Fruit fly (Drosophila melanogaster) whole organism, embryonic: ENCODE data around the gene CG11999.

ENCODE experiments used
- CG10543 ChIP-seq: fragments of 200-800 bp; sonication (Bioruptor generic); optimal IDR thresholded peaks from 3 replicates; lab custom pipeline; 2017; ENCODE audit warnings: missing biosample characterization, mild to moderate bottlenecking, missing genetic modification characterization, moderate library complexity
- CG11247 ChIP-seq: fragments of 200-800 bp; sonication (Bioruptor generic); IDR thresholded peaks from 2 replicates; pipeline ENCODE4 v1.3.6; 2022; ENCODE audit warnings: missing biosample characterization, missing genetic modification characterization
- CG11696 ChIP-seq: fragments of 200-800 bp; sonication (Bioruptor generic); IDR thresholded peaks from 2 replicates; pipeline ENCODE4 v1.3.6; 2022; ENCODE audit warnings: missing biosample characterization, missing genetic modification characterization
- CG14667 ChIP-seq: fragments of 200-800 bp; sonication (Bioruptor generic); IDR thresholded peaks from 2 replicates; pipeline ENCODE4 v1.3.6; 2022; ENCODE audit warnings: missing biosample characterization, missing genetic modification characterization
- CG15011 ChIP-seq: fragments of 200-800 bp; sonication (Bioruptor generic); optimal IDR thresholded peaks from 3 replicates; lab custom pipeline; 2018; ENCODE audit warnings: missing biosample characterization, mild to moderate bottlenecking, missing genetic modification characterization
- CG17568 ChIP-seq: fragments of 200-800 bp; sonication (Bioruptor generic); optimal IDR thresholded peaks from 2 replicates; lab custom pipeline; 2018; ENCODE audit warnings: missing biosample characterization, mild to moderate bottlenecking, missing genetic modification characterization, moderate library complexity
- CG17802 ChIP-seq: fragments of 200-800 bp; sonication (Bioruptor generic); optimal IDR thresholded peaks from 2 replicates; lab custom pipeline; 2018; ENCODE audit warnings: missing biosample characterization, mild to moderate bottlenecking, missing genetic modification characterization, moderate library complexity
- CG18764 ChIP-seq: fragments of 200-800 bp; sonication (Bioruptor generic); optimal IDR thresholded peaks from 3 replicates; lab custom pipeline; 2016; ENCODE audit warnings: missing biosample characterization, missing genetic modification characterization
- CG30020 ChIP-seq: fragments of 200-800 bp; optimal IDR thresholded peaks from 2 replicates; lab custom pipeline; 2019; ENCODE audit warnings: missing biosample characterization, mild to moderate bottlenecking, missing genetic modification characterization, moderate library complexity
- CG31441 ChIP-seq: fragments of 200-800 bp; sonication (Bioruptor generic); IDR thresholded peaks from 2 replicates; pipeline ENCODE4 v1.3.6; 2022; ENCODE audit warnings: missing biosample characterization, missing genetic modification characterization
- CG32772 ChIP-seq: fragments of 200-800 bp; sonication (Bioruptor generic); IDR thresholded peaks from 2 replicates; pipeline ENCODE4 v1.3.6; 2022; ENCODE audit warnings: missing biosample characterization, missing genetic modification characterization
- CG34422 ChIP-seq: fragments of 200-800 bp; sonication (Bioruptor generic); IDR thresholded peaks from 3 replicates; pipeline ENCODE4 v1.3.6; 2022; ENCODE audit warnings: missing biosample characterization, missing genetic modification characterization
- CG6254 ChIP-seq: fragments of 200-800 bp; sonication (Bioruptor generic); optimal IDR thresholded peaks from 3 replicates; lab custom pipeline; 2017; ENCODE audit warnings: mild to moderate bottlenecking, missing biosample characterization, missing genetic modification reagents, missing genetic modification characterization
- CrebB ChIP-seq: fragments of 200-800 bp; sonication (Bioruptor generic); optimal IDR thresholded peaks from 3 replicates; lab custom pipeline; 2018; ENCODE audit warnings: missing biosample characterization, mild to moderate bottlenecking, missing genetic modification characterization
- Dip3 ChIP-seq: fragments of 200-800 bp; sonication (Bioruptor generic); optimal IDR thresholded peaks from 3 replicates; lab custom pipeline; 2016; ENCODE audit warnings: missing biosample characterization, missing genetic modification characterization
- Ets65A ChIP-seq: fragments of 200-800 bp; sonication (Bioruptor generic); peaks from one replicate; lab custom pipeline; 2016; ENCODE audit warnings: missing biosample characterization, missing genetic modification characterization
- GATAe ChIP-seq: fragments of 200-800 bp; sonication (Bioruptor generic); conservative IDR thresholded peaks from 2 replicates; pipeline ENCODE4 v1.3.6; 2022; ENCODE audit warnings: missing biosample characterization, missing genetic modification characterization
- HLH3B ChIP-seq: fragments of 200-800 bp; sonication (Bioruptor generic); IDR thresholded peaks from 2 replicates; pipeline ENCODE4 v1.3.6; 2022; ENCODE audit warnings: missing biosample characterization, missing genetic modification characterization
- Hand ChIP-seq: fragments of 200-800 bp; sonication (Bioruptor generic); optimal IDR thresholded peaks from 2 replicates; lab custom pipeline; 2017; ENCODE audit warnings: mild to moderate bottlenecking, missing biosample characterization, missing genetic modification reagents, missing genetic modification characterization
- HmgZ ChIP-seq: fragments of 200-800 bp; sonication (Bioruptor generic); optimal IDR thresholded peaks from 2 replicates; lab custom pipeline; 2018; ENCODE audit warnings: missing biosample characterization, mild to moderate bottlenecking, missing genetic modification characterization
- Hsf ChIP-seq: fragments of 200-800 bp; sonication (Bioruptor generic); optimal IDR thresholded peaks from 3 replicates; lab custom pipeline; 2016; ENCODE audit warnings: missing biosample characterization, missing genetic modification characterization
- Kr ChIP-seq: fragments of 200-800 bp; sonication (Bioruptor generic); optimal IDR thresholded peaks from 2 replicates; lab custom pipeline; 2017; ENCODE audit warnings: missing biosample characterization, mild to moderate bottlenecking, missing genetic modification characterization
- Lpt ChIP-seq: fragments of >200 bp; optimal IDR thresholded peaks from 2 replicates; lab custom pipeline; 2018; ENCODE audit warnings: missing biosample characterization, missing genetic modification characterization
- NC2β ChIP-seq: fragments of 200-800 bp; sonication (Bioruptor generic); optimal IDR thresholded peaks from 2 replicates; lab custom pipeline; 2016; ENCODE audit warnings: missing biosample characterization, missing genetic modification characterization
- Opbp ChIP-seq: fragments of 200-800 bp; sonication (Bioruptor generic); IDR thresholded peaks from 3 replicates; pipeline ENCODE4 v1.3.6; 2022; ENCODE audit warnings: missing biosample characterization, missing genetic modification characterization; ENCODE audit not compliant: partially characterized antibody
- Poxn ChIP-seq: fragments of 200-800 bp; sonication (Bioruptor generic); IDR thresholded peaks from 2 replicates; pipeline ENCODE4 v1.3.6; 2022; ENCODE audit warnings: missing biosample characterization, missing genetic modification characterization
- Sry-β ChIP-seq: fragments of 200-800 bp; sonication (Bioruptor generic); optimal IDR thresholded peaks from 2 replicates; lab custom pipeline; 2018; ENCODE audit warnings: missing biosample characterization, mild to moderate bottlenecking, missing genetic modification characterization, moderate library complexity
- Xbp1 ChIP-seq: fragments of 200-800 bp; sonication (Bioruptor generic); optimal IDR thresholded peaks from 3 replicates; lab custom pipeline; 2016; ENCODE audit warnings: missing biosample characterization, mild to moderate bottlenecking, missing genetic modification characterization
- ac ChIP-seq: fragments of 200-800 bp; sonication (Bioruptor generic); optimal IDR thresholded peaks from 3 replicates; lab custom pipeline; 2017; ENCODE audit warnings: missing biosample characterization, mild to moderate bottlenecking, missing genetic modification characterization
- crc ChIP-seq: fragments of 200-800 bp; sonication (Bioruptor generic); optimal IDR thresholded peaks from 2 replicates; lab custom pipeline; 2016; ENCODE audit warnings: missing biosample characterization, missing genetic modification characterization
- dan ChIP-seq: fragments of 200-800 bp; sonication (Bioruptor generic); IDR thresholded peaks from 2 replicates; pipeline ENCODE4 v1.3.6; 2022; ENCODE audit warnings: missing biosample characterization, missing genetic modification characterization
- dmrt99B ChIP-seq: fragments of 200-800 bp; sonication (Bioruptor generic); optimal IDR thresholded peaks from 2 replicates; lab custom pipeline; 2018; ENCODE audit warnings: missing biosample characterization, mild to moderate bottlenecking, missing genetic modification characterization, moderate library complexity
- grau ChIP-seq: fragments of 200-800 bp; optimal IDR thresholded peaks from 3 replicates; lab custom pipeline; 2019; ENCODE audit warnings: missing biosample characterization, mild to moderate bottlenecking, missing genetic modification characterization, moderate library complexity
- gsb ChIP-seq: fragments of 200-800 bp; sonication (Bioruptor generic); IDR thresholded peaks from 2 replicates; pipeline ENCODE4 v1.3.6; 2022; ENCODE audit warnings: missing biosample characterization, missing genetic modification characterization
- hb ChIP-seq: fragments of 200-800 bp; sonication (Bioruptor generic); IDR thresholded peaks from 3 replicates; pipeline ENCODE4 v1.3.6; 2022; ENCODE audit warnings: missing biosample characterization, missing genetic modification characterization; ENCODE audit not compliant: partially characterized antibody
- hbn ChIP-seq: fragments of 200-800 bp; sonication (Bioruptor generic); IDR thresholded peaks from 2 replicates; pipeline ENCODE4 v1.3.6; 2022; ENCODE audit warnings: missing biosample characterization, missing genetic modification characterization; ENCODE audit not compliant: partially characterized antibody
- ken ChIP-seq: fragments of 200-800 bp; sonication (Bioruptor generic); IDR thresholded peaks from 3 replicates; pipeline ENCODE4 v1.3.6; 2022; ENCODE audit warnings: missing biosample characterization, missing genetic modification characterization
- klu ChIP-seq: fragments of 200-800 bp; sonication (Bioruptor generic); IDR thresholded peaks from 2 replicates; pipeline ENCODE4 v1.3.6; 2022; ENCODE audit warnings: missing biosample characterization, missing genetic modification characterization
- lbe ChIP-seq: fragments of 200-800 bp; sonication (Bioruptor generic); optimal IDR thresholded peaks from 2 replicates; lab custom pipeline; 2016; ENCODE audit warnings: missing biosample characterization, mild to moderate bottlenecking, missing genetic modification characterization
- lov ChIP-seq, 2 experiments: fragments of 200-800 bp in 1 of 2; fragments of >200 bp in 1 of 2; sonication (Bioruptor generic) in 1 of 2; IDR thresholded peaks in 1 of 2; optimal IDR thresholded peaks in 1 of 2; 2 replicates in 1 of 2; 3 replicates in 1 of 2; pipeline versions ENCODE4 v1.3.6 to Lab custom; 2017 to 2022; ENCODE audit warnings: missing biosample characterization in 1 of 2, missing genetic modification characterization in 1 of 2
- nerfin-1 ChIP-seq: fragments of 200-800 bp; sonication (Bioruptor generic); optimal IDR thresholded peaks from 3 replicates; lab custom pipeline; 2019; ENCODE audit warnings: missing biosample characterization, mild to moderate bottlenecking, missing genetic modification characterization, moderate library complexity
- pita ChIP-seq: fragments of 200-800 bp; sonication (Bioruptor generic); optimal IDR thresholded peaks from 2 replicates; lab custom pipeline; 2017; ENCODE audit warnings: missing biosample characterization, mild to moderate bottlenecking, missing genetic modification characterization
- ro ChIP-seq: fragments of 200-800 bp; sonication (Bioruptor generic); IDR thresholded peaks from 2 replicates; pipeline ENCODE4 v1.3.6; 2022; ENCODE audit warnings: missing biosample characterization, missing genetic modification characterization
- run ChIP-seq: fragments of 200-800 bp; sonication (Bioruptor generic); optimal IDR thresholded peaks from 3 replicates; lab custom pipeline; 2018; ENCODE audit warnings: missing biosample characterization, mild to moderate bottlenecking, missing genetic modification characterization
- sc ChIP-seq, 3 experiments: fragments of >200 bp in 2 of 3; fragments of 200-800 bp in 1 of 3; sonication (Bioruptor generic) in 1 of 3; optimal IDR thresholded peaks; 2 replicates in 2 of 3; 3 replicates in 1 of 3; lab custom pipeline; 2017; ENCODE audit warnings: mild to moderate bottlenecking in 1 of 3, missing biosample characterization in 1 of 3, missing genetic modification characterization in 1 of 3, missing genetic modification reagents in 1 of 3
- sob ChIP-seq: fragments of 200-800 bp; sonication (Bioruptor generic); IDR thresholded peaks from 2 replicates; pipeline ENCODE4 v1.3.6; 2022; ENCODE audit warnings: missing biosample characterization, missing genetic modification characterization
- tap ChIP-seq: fragments of 200-800 bp; optimal IDR thresholded peaks from 3 replicates; lab custom pipeline; 2019; ENCODE audit warnings: missing biosample characterization, mild to moderate bottlenecking, missing genetic modification characterization, moderate library complexity
- tgo ChIP-seq: fragments of 200-800 bp; sonication (Bioruptor generic); IDR thresholded peaks from 3 replicates; pipeline ENCODE4 v1.3.6; 2022; ENCODE audit warnings: missing biosample characterization, missing genetic modification characterization
- tx ChIP-seq: fragments of 200-800 bp; sonication (Bioruptor generic); optimal IDR thresholded peaks from 2 replicates; lab custom pipeline; 2016; ENCODE audit warnings: missing biosample characterization, missing genetic modification characterization

The CG11999 gene

DNA sequence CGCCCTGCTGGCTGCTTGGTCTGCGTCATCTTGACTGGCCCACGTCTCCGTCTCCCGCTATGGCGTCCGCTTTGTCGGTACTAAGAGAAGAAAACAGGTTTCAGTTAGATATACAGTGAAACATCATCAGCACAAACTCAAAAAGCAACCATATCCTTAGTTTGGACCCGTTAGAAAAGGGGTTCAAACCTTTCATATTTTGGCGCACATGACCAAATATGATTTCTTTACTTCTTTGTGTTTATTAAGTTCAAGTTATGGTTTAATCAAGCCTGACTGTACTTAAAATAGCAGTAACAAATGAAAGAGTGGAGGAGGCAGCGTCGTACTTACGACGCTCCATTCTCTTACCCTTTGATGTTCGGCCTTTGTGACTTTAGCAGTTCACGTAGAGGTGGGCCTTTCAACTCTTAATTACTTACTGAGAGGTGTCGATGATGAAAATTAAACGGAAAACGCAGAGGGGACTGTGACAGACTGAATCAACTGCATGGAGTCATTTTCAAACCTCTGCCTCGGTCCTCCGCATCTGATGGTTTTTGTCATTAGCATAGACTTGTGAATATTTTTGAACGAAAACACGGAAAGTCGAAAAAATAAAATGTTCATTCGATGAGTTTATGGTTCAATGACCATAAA is 7.3 kb upstream of the CG11999 start (continued):
- TF ChIP-seq GATAe (GFP tag; lab: Robert Waterston, UW) (peak; percentile 39; the same call in 1 of the 2 replicates), Lpt (GFP tag; lab: Kevin White, UChicago) (no peak), dan (no peak), Sry-β (GFP tag; lab: Kevin White, UChicago) (no peak), CG11247 (peak; percentile 79), tx (GFP tag; lab: Kevin White, UChicago) (peak; percentile 81), lbe (GFP tag; lab: Kevin White, UChicago) (peak; percentile 94), HLH3B (peak; percentile 86), CrebB (tag; lab: Kevin White, UChicago) (peak; percentile 80), CG34422 (peak; percentile 87), sc (optimal IDR thresholded peaks at IDR 0.05; lab: Kevin White, UChicago) (no peak), sc (GFP tag; optimal IDR thresholded peaks at IDR 0.05; lab: Kevin White, UChicago) (peak; percentile 42), dmrt99B (tag; lab: Kevin White, UChicago) (peak; percentile 88), CG11696 (no peak; the same call in 1 of the 2 replicates), grau (tag; lab: Kevin White, UChicago) (peak; percentile 97), Kr (no peak), HmgZ (tag; lab: Kevin White, UChicago) (peak; percentile 71), Hsf (peak; percentile 75), tap (peak; percentile 83), tgo (GFP tag; lab: Robert Waterston, UW) (peak; percentile 81), ac (GFP tag; lab: Kevin White, UChicago) (no peak), Xbp1 (GFP tag; lab: Kevin White, UChicago) (peak; percentile 83), run (tag; lab: Kevin White, UChicago) (peak; percentile 63), CG15011 (GFP tag; lab: Kevin White, UChicago) (peak; percentile 18), CG17568 (GFP tag; lab: Kevin White, UChicago) (no peak), ken (GFP tag; lab: Robert Waterston, UW) (peak; percentile 88), lov (optimal IDR thresholded peaks at IDR 0.05; lab: Kevin White, UChicago) (no peak), lov (GFP tag; IDR thresholded peaks at IDR 0.05; lab: Robert Waterston, UW) (no peak), gsb (GFP tag; lab: Robert Waterston, UW) (peak; percentile 80), Hand (GFP tag; lab: Kevin White, UChicago) (peak; percentile 25), CG30020 (tag; lab: Kevin White, UChicago) (no peak), Dip3 (peak; percentile 85), NC2β (peak; percentile 58), nerfin-1 (tag; lab: Kevin White, UChicago) (peak; percentile 47), CG10543 (GFP tag; lab: Kevin White, UChicago) (peak; percentile 28), CG18764 (peak; percentile 58), Poxn (GFP tag; lab: Robert Waterston, UW) (no peak), crc (GFP tag; lab: Kevin White, UChicago) (peak; percentile 66), CG17802 (tag; lab: Kevin White, UChicago) (peak; percentile 39), hb (GFP tag; lab: Robert Waterston, UW) (no peak), ro (GFP tag; lab: Robert Waterston, UW) (peak; percentile 56; the same call in 1 of the 2 replicates), pita (GFP tag; lab: Kevin White, UChicago) (no peak), CG14667 (GFP tag; lab: Robert Waterston, UW) (peak; percentile 68; the same call in 1 of the 2 replicates), Ets65A (GFP tag; lab: Kevin White, UChicago) (peak; percentile 97), CG6254 (no peak), Opbp (GFP tag; lab: Robert Waterston, UW) (no peak), sob (GFP tag; lab: Robert Waterston, UW) (peak; percentile 90), hbn (GFP tag; lab: Robert Waterston, UW) (no peak), CG31441 (GFP tag; lab: Robert Waterston, UW) (peak; percentile 79), CG32772 (GFP tag; lab: Robert Waterston, UW) (peak; percentile 79), klu (GFP tag; lab: Robert Waterston, UW) (peak; percentile 71)
